Fruit fly (Drosophila melanogaster) whole organism, embryonic: ENCODE measurements around the gene CG10038.
A peak's percentile ranks its signal among the peaks of the same experiment; 100 is the strongest.

Source experiments
- CG10267 ChIP-seq: fragments of 200-800 bp; sonication (Bioruptor generic); optimal IDR thresholded peaks from 2 replicates; lab custom pipeline; 2018; ENCODE audit warnings: missing biosample characterization, mild to moderate bottlenecking, missing genetic modification characterization, moderate library complexity
- CG10654 ChIP-seq: fragments of 200-800 bp; sonication (Bioruptor generic); optimal IDR thresholded peaks from 2 replicates; lab custom pipeline; 2016; ENCODE audit warnings: missing biosample characterization, missing genetic modification characterization
- CG11504 ChIP-seq: fragments of 200-800 bp; sonication (Bioruptor generic); optimal IDR thresholded peaks from 3 replicates; lab custom pipeline; 2019; ENCODE audit warnings: missing biosample characterization, mild to moderate bottlenecking, missing genetic modification characterization, moderate library complexity
- CG12769 ChIP-seq: fragments of 200-800 bp; sonication (Bioruptor generic); optimal IDR thresholded peaks from 2 replicates; lab custom pipeline; 2019; ENCODE audit warnings: missing biosample characterization, mild to moderate bottlenecking, missing genetic modification characterization, moderate library complexity
- CG15479 ChIP-seq: fragments of 200-800 bp; sonication (Bioruptor generic); optimal IDR thresholded peaks from 3 replicates; lab custom pipeline; 2019; ENCODE audit warnings: missing biosample characterization, mild to moderate bottlenecking, missing genetic modification characterization, moderate library complexity
- CG2199 ChIP-seq: fragments of 200-800 bp; sonication (Bioruptor generic); IDR thresholded peaks from 3 replicates; pipeline ENCODE4 v1.3.6; 2022; ENCODE audit warnings: missing biosample characterization, missing genetic modification characterization
- CG2889 ChIP-seq: fragments of 200-800 bp; sonication (Bioruptor generic); IDR thresholded peaks from 3 replicates; pipeline ENCODE4 v1.3.6; 2022; ENCODE audit warnings: missing biosample characterization, missing genetic modification characterization
- CG3163 ChIP-seq: fragments of 200-800 bp; sonication (Bioruptor generic); optimal IDR thresholded peaks from 3 replicates; lab custom pipeline; 2016; ENCODE audit warnings: missing biosample characterization, missing genetic modification characterization
- CG42726 ChIP-seq: fragments of 200-800 bp; sonication (Bioruptor generic); IDR thresholded peaks from 2 replicates; pipeline ENCODE4 v1.3.6; 2022; ENCODE audit warnings: missing biosample characterization, missing genetic modification characterization; ENCODE audit not compliant: partially characterized antibody
- CG4282 ChIP-seq: fragments of 200-800 bp; sonication (Bioruptor generic); optimal IDR thresholded peaks from 2 replicates; lab custom pipeline; 2016; ENCODE audit warnings: missing biosample characterization, missing genetic modification characterization
- CG6175 ChIP-seq: fragments of 200-800 bp; sonication (Bioruptor generic); IDR thresholded peaks from 3 replicates; pipeline ENCODE4 v1.3.6; 2022; ENCODE audit warnings: missing biosample characterization, missing genetic modification characterization
- CG7987 ChIP-seq: fragments of 200-800 bp; sonication (Bioruptor generic); optimal IDR thresholded peaks from 2 replicates; lab custom pipeline; 2018; ENCODE audit warnings: missing biosample characterization, mild to moderate bottlenecking, missing genetic modification characterization, moderate library complexity
- CG8924 ChIP-seq: fragments of 200-800 bp; optimal IDR thresholded peaks from 3 replicates; lab custom pipeline; 2019; ENCODE audit warnings: missing biosample characterization, mild to moderate bottlenecking, missing genetic modification characterization, moderate library complexity
- Gug ChIP-seq: fragments of 200-800 bp; sonication (Bioruptor generic); IDR thresholded peaks from 4 replicates; pipeline ENCODE4 v1.3.6; 2022; ENCODE audit warnings: missing biosample characterization, missing genetic modification characterization
- Opbp ChIP-seq: fragments of 200-800 bp; sonication (Bioruptor generic); IDR thresholded peaks from 3 replicates; pipeline ENCODE4 v1.3.6; 2022; ENCODE audit warnings: missing biosample characterization, missing genetic modification characterization; ENCODE audit not compliant: partially characterized antibody
- Pdp1 ChIP-seq, 2 experiments: fragments of 200-800 bp; sonication (Bioruptor generic); optimal IDR thresholded peaks; 3 replicates each; lab custom pipeline; 2016; ENCODE audit warnings: missing biosample characterization in 2 of 2, missing genetic modification characterization in 2 of 2, mild to moderate bottlenecking in 1 of 2, moderate library complexity in 1 of 2
- Poxn ChIP-seq: fragments of 200-800 bp; sonication (Bioruptor generic); IDR thresholded peaks from 2 replicates; pipeline ENCODE4 v1.3.6; 2022; ENCODE audit warnings: missing biosample characterization, missing genetic modification characterization
- Side ChIP-seq: fragments of 200-800 bp; sonication (Bioruptor generic); optimal IDR thresholded peaks from 2 replicates; lab custom pipeline; 2016; ENCODE audit warnings: missing biosample characterization, missing genetic modification characterization
- Sry-δ ChIP-seq: fragments of 200-800 bp; sonication (Bioruptor generic); optimal IDR thresholded peaks from 2 replicates; lab custom pipeline; 2016; ENCODE audit warnings: missing biosample characterization, missing genetic modification characterization
- Trl ChIP-seq, 3 experiments: fragments of >200 bp in 2 of 3; fragments of 200-800 bp in 1 of 3; sonication (Bioruptor generic) in 1 of 3; optimal IDR thresholded peaks; 2 replicates in 1 of 3; 3 replicates in 2 of 3; lab custom pipeline; 2016 to 2017; ENCODE audit warnings: missing biosample characterization in 1 of 3, missing genetic modification characterization in 1 of 3
- amos ChIP-seq: fragments of 200-800 bp; sonication (Bioruptor generic); IDR thresholded peaks from 2 replicates; pipeline ENCODE4 v1.3.6; 2022; ENCODE audit warnings: missing biosample characterization, missing genetic modification characterization; ENCODE audit not compliant: partially characterized antibody
- cg ChIP-seq: fragments of 200-800 bp; sonication (Bioruptor generic); optimal IDR thresholded peaks from 3 replicates; lab custom pipeline; 2019; ENCODE audit warnings: missing biosample characterization, mild to moderate bottlenecking, missing genetic modification characterization, moderate library complexity
- chif ChIP-seq, 2 experiments: fragments of 200-800 bp; sonication (Bioruptor generic); optimal IDR thresholded peaks; 3 replicates each; lab custom pipeline; 2016; ENCODE audit warnings: missing biosample characterization in 2 of 2, missing genetic modification characterization in 2 of 2
- crol ChIP-seq: fragments of 200-800 bp; sonication (Bioruptor generic); IDR thresholded peaks from 2 replicates; pipeline ENCODE4 v1.3.6; 2022; ENCODE audit warnings: missing biosample characterization, missing genetic modification characterization
- dimm ChIP-seq: fragments of 200-800 bp; sonication (Bioruptor generic); IDR thresholded peaks from 2 replicates; pipeline ENCODE4 v1.3.6; 2022; ENCODE audit warnings: missing biosample characterization, missing genetic modification characterization
- dmrt11E ChIP-seq: fragments of 200-800 bp; sonication (Bioruptor generic); optimal IDR thresholded peaks from 3 replicates; lab custom pipeline; 2018; ENCODE audit warnings: missing biosample characterization, mild to moderate bottlenecking, missing genetic modification characterization, moderate library complexity
- exex ChIP-seq: fragments of 200-800 bp; sonication (Bioruptor generic); optimal IDR thresholded peaks from 4 replicates; lab custom pipeline; 2018; ENCODE audit warnings: missing biosample characterization, mild to moderate bottlenecking, missing genetic modification characterization, moderate library complexity
- gsb-n ChIP-seq: fragments of 200-800 bp; sonication (Bioruptor generic); optimal IDR thresholded peaks from 3 replicates; lab custom pipeline; 2018; ENCODE audit warnings: missing biosample characterization, mild to moderate bottlenecking, missing genetic modification characterization
- hbn ChIP-seq: fragments of 200-800 bp; sonication (Bioruptor generic); IDR thresholded peaks from 2 replicates; pipeline ENCODE4 v1.3.6; 2022; ENCODE audit warnings: missing biosample characterization, missing genetic modification characterization; ENCODE audit not compliant: partially characterized antibody
- ind ChIP-seq: fragments of 200-800 bp; sonication (Bioruptor generic); optimal IDR thresholded peaks from 3 replicates; lab custom pipeline; 2016; ENCODE audit warnings: missing biosample characterization, missing genetic modification characterization
- nom ChIP-seq: fragments of 200-800 bp; sonication (Bioruptor generic); optimal IDR thresholded peaks from 2 replicates; lab custom pipeline; 2017; ENCODE audit warnings: missing biosample characterization, missing genetic modification characterization, mild to moderate bottlenecking, moderate library complexity, missing genetic modification reagents
- otp ChIP-seq: fragments of 200-800 bp; sonication (Bioruptor generic); IDR thresholded peaks from 3 replicates; pipeline ENCODE4, ENCODE4 v1.3.6; 2022; ENCODE audit warnings: missing biosample characterization, missing genetic modification characterization
- pfk ChIP-seq: fragments of 200-800 bp; sonication (Bioruptor generic); optimal IDR thresholded peaks from 2 replicates; lab custom pipeline; 2018; ENCODE audit warnings: missing biosample characterization, mild to moderate bottlenecking, missing genetic modification characterization, moderate library complexity
- sr ChIP-seq: fragments of 200-800 bp; sonication (Bioruptor generic); IDR thresholded peaks from 3 replicates; pipeline ENCODE4 v1.3.6; 2022; ENCODE audit warnings: missing biosample characterization, missing genetic modification characterization
- stwl ChIP-seq: fragments of 200-800 bp; sonication (Bioruptor generic); optimal IDR thresholded peaks from 3 replicates; lab custom pipeline; 2018; ENCODE audit warnings: missing biosample characterization, mild to moderate bottlenecking, missing genetic modification characterization, moderate library complexity
- sug ChIP-seq: fragments of 200-800 bp; optimal IDR thresholded peaks from 2 replicates; lab custom pipeline; 2019; ENCODE audit warnings: missing biosample characterization, mild to moderate bottlenecking, missing genetic modification characterization, moderate library complexity
- tna ChIP-seq: fragments of 200-800 bp; sonication (Bioruptor generic); IDR thresholded peaks from 2 replicates; pipeline ENCODE4 v1.3.6; 2022; ENCODE audit warnings: missing biosample characterization, missing genetic modification characterization; ENCODE audit not compliant: partially characterized antibody

Gene CG10038

DNA sequence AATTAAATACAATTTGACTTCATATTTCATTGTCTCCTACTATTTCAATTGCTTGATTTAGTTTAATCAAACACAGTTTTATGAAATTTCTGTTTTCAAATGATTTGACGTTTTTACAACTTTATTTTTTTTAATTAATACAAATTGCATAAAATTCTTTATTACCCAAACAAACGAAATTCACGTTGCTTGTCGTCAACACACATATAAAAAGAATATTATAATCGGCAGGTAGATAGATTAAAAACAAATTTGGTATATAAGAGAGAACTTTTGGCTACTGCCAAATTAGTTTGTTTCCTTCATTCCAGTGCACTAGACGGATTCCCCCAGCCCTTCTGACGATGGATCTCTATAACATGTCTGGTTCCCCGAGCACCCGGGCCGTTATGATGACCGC is 26.4 kb upstream of the CG10038 start, which contains the start of gene GstD6:
Gene GstD6 (plus strand): TSS at position 301 of the 400 bp plus-strand sequence.
- TF ChIP-seq CG7987 (GFP tag; lab: Kevin White, UChicago) (no peak), CG11504 (tag; lab: Kevin White, UChicago) (no peak), crol (no peak), CG2889 (no peak), Side (GFP tag; lab: Kevin White, UChicago) (no peak), gsb-n (no peak)

DNA sequence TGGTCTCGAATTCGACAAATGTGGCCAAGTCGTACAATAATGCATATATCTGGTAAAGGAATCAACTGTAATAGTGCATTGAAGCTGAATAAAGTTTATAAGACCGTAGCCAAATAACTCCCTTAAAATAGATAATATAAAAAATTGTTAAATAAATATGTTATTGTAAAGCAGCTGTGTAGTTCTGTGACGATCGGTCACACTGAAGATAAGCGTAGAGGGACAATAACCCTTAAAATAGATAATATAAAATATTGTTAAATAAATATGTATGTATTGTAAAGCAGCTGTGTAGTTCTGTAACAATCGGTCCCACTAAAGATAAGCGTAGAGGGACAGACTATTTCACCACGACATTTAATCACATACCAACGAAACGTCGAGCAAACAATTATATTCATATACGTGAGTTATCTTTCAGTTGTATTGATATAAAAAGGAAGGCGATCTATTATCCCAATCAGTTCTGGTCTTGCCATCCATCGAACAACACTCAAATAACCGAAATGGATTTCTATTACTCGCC is 24.9 kb upstream of the CG10038 start, which contains the start of gene GstD5:
Gene GstD5 (plus strand): TSS at position 476 of the 526 bp plus-strand sequence.
- TF ChIP-seq Gug, result no peak
- no peak for TF ChIP-seq Pdp1 (GFP tag; optimal IDR thresholded peaks at IDR 0.05; lab: Kevin White, UChicago)
- TF ChIP-seq Poxn (GFP tag; lab: Robert Waterston, UW), result no peak
- no peak for TF ChIP-seq pfk (GFP tag; lab: Kevin White, UChicago)
- TF ChIP-seq cg, result peak; percentile 10
- TF ChIP-seq stwl, result peak; percentile 98
- 0 out of 2 replicates have a peak, but pooled peaks have one; percentile 8 for TF ChIP-seq amos
- TF ChIP-seq dimm (GFP tag; lab: Robert Waterston, UW), result no peak
- TF ChIP-seq exex (tag; lab: Kevin White, UChicago), result peak; percentile 62
- TF ChIP-seq dmrt11E (tag; lab: Kevin White, UChicago), result no peak
- TF ChIP-seq CG3163 (GFP tag; lab: Kevin White, UChicago), result no peak
- TF ChIP-seq chif (GFP tag; optimal IDR thresholded peaks at IDR 0.05; lab: Kevin White, UChicago), result no peak
- TF ChIP-seq CG6175 (GFP tag; lab: Robert Waterston, UW), result no peak
- TF ChIP-seq CG10267 (tag; lab: Kevin White, UChicago), result peak; percentile 5
- peak; percentile 2 for TF ChIP-seq CG8924

DNA sequence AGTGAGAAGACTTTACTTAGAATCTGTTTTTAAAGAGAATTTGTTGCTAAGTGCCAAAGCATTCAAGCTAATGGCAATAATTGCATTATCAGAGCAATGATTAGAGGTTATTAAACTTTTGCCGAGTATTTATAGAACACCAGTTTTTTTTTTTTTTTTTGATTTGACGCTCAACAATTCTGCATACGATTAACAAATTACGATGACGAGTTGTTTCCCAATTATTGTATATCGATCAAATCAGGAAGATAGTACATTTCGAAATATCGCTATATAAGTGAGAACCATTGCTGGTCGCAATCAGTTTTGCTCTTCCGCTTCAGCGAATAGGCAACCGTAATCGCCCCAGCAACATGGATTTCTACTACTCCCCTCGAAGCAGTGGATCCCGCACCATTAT is 23.4 kb upstream of the CG10038 start, which contains the start of gene GstD4:
Gene GstD4 (plus strand): TSS at position 301 of the 400 bp plus-strand sequence.
- TF ChIP-seq CG4282 (GFP tag; lab: Kevin White, UChicago), result no peak
- TF ChIP-seq otp, result no peak
- peak; percentile 23 for TF ChIP-seq exex (tag; lab: Kevin White, UChicago)
- no peak for TF ChIP-seq tna (GFP tag; lab: Robert Waterston, UW)
- no peak for TF ChIP-seq ind (GFP tag; lab: Kevin White, UChicago)

DNA sequence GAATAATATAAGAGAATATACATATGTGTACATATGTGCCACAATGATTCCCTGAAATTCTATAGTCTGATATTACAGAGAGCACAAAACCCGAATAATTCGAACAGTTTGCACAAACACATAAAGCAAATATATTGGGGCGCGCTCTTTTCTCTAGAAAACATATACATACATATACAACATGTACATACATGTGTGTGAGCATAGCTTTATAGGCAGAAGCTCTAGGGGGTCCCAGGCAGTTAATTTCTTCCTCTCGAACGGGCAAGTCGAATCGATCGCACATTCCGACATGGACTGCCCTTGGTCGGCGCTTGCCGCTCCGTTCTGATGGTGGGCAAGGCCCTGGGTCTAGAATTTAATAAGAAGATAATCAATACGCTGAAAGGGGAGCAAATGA is 22.4 kb upstream of the CG10038 start, which contains the start of gene GstD3:
Gene GstD3 (plus strand): TSS at position 269 of the 400 bp plus-strand sequence.
- peak; percentile 15 for TF ChIP-seq nom (GFP tag; lab: Kevin White, UChicago)
- TF ChIP-seq CG12769, result peak; percentile 4
- no peak for TF ChIP-seq CG10654 (GFP tag; lab: Kevin White, UChicago)
- TF ChIP-seq Sry-δ (GFP tag; lab: Kevin White, UChicago), result no peak
- no peak for TF ChIP-seq CG42726 (GFP tag; lab: Robert Waterston, UW)
- TF ChIP-seq sug (tag; lab: Kevin White, UChicago), result peak; percentile 94
- TF ChIP-seq CG2199 (GFP tag; lab: Robert Waterston, UW), result 0 out of 3 replicates have a peak, but pooled peaks have one; percentile 44
- peak; percentile 65 for TF ChIP-seq cg
- no peak for TF ChIP-seq sr (GFP tag; lab: Robert Waterston, UW)
- TF ChIP-seq hbn (GFP tag; lab: Robert Waterston, UW), result no peak
- peak; percentile 12 to 31 for TF ChIP-seq Trl (optimal IDR thresholded peaks at IDR 0.05; lab: Kevin White, UChicago)
- TF ChIP-seq Trl (GFP tag; optimal IDR thresholded peaks at IDR 0.05; lab: Kevin White, UChicago), result no peak
- peak; percentile 15; the same call in 1 of the 3 replicates for TF ChIP-seq Opbp (GFP tag; lab: Robert Waterston, UW)
- TF ChIP-seq CG15479 (GFP tag; lab: Kevin White, UChicago), result no peak
